Worm (Caenorhabditis elegans) whole organism, young adult: ENCODE results near the gene C40H1.8.

Source experiments
- B0035.1 ChIP-seq: sonication (generic microtip); optimal IDR thresholded peaks from 2 replicates; lab custom pipeline; 2016; ENCODE audit warnings: missing genetic modification characterization, mild to moderate bottlenecking, missing compliant biosample characterization, missing genotype, missing genetic modification reagents
- B0261.1 ChIP-seq: sonication (generic microtip); optimal IDR thresholded peaks from 2 replicates; lab custom pipeline; 2016; ENCODE audit warnings: mild to moderate bottlenecking, missing genetic modification characterization, moderate library complexity, missing compliant biosample characterization
- C06A6.2 ChIP-seq: fragments of 200-800 bp; sonication (Bioruptor generic); conservative IDR thresholded peaks from 2 replicates; pipeline ENCODE4 v1.3.6; 2022; ENCODE audit warnings: missing genetic modification characterization, missing compliant biosample characterization
- C17E4.6 ChIP-seq: fragments of 200-800 bp; sonication (Bioruptor generic); IDR thresholded peaks from 2 replicates; pipeline ENCODE4 v1.3.6; 2022; ENCODE audit warnings: missing genetic modification reagents, missing genetic modification characterization, missing compliant biosample characterization
- F39B2.1 ChIP-seq: fragments of 200-800 bp; sonication (Bioruptor generic); IDR thresholded peaks from 2 replicates; pipeline ENCODE4 v1.3.6; 2022; ENCODE audit warnings: missing genetic modification reagents, missing genetic modification characterization, missing compliant biosample characterization
- F57A8.1 ChIP-seq: fragments of 200-800 bp; sonication (Bioruptor generic); optimal IDR thresholded peaks from 2 replicates; lab custom pipeline; 2018; ENCODE audit warnings: mild to moderate bottlenecking, missing genetic modification characterization, moderate library complexity, missing compliant biosample characterization
- F57C9.4 ChIP-seq: sonication (generic microtip); optimal IDR thresholded peaks from 2 replicates; lab custom pipeline; 2017; ENCODE audit warnings: mild to moderate bottlenecking, missing genetic modification characterization, missing compliant biosample characterization
- K12H6.12 ChIP-seq: fragments of 200-800 bp; sonication (Bioruptor generic); optimal IDR thresholded peaks from 2 replicates; lab custom pipeline; 2018; ENCODE audit warnings: mild to moderate bottlenecking, missing genetic modification characterization, missing compliant biosample characterization
- aptf-2 ChIP-seq: fragments of 200-800 bp; sonication (Bioruptor generic); conservative IDR thresholded peaks from 2 replicates; pipeline ENCODE4 v1.3.6; 2022; ENCODE audit warnings: missing genetic modification reagents, missing genetic modification characterization, missing compliant biosample characterization
- athp-1 ChIP-seq: sonication (generic microtip); optimal IDR thresholded peaks from 2 replicates; lab custom pipeline; 2017; ENCODE audit warnings: mild to moderate bottlenecking, missing genetic modification characterization, missing compliant biosample characterization
- attf-5 ChIP-seq: fragments of 200-800 bp; sonication (Bioruptor generic); optimal IDR thresholded peaks from 2 replicates; lab custom pipeline; 2018; ENCODE audit warnings: mild to moderate bottlenecking, missing genetic modification characterization, missing compliant biosample characterization
- bed-1 ChIP-seq: fragments of 200-800 bp; sonication (Bioruptor generic); IDR thresholded peaks from 2 replicates; pipeline ENCODE4 v1.3.6; 2022; ENCODE audit warnings: missing genetic modification reagents, missing genetic modification characterization, missing compliant biosample characterization
- bed-2 ChIP-seq: fragments of 200-800 bp; sonication (Bioruptor generic); IDR thresholded peaks from 2 replicates; pipeline ENCODE4 v1.3.6; 2022; ENCODE audit warnings: missing genetic modification reagents, missing genetic modification characterization, missing compliant biosample characterization
- ccch-3 ChIP-seq: fragments of 200-800 bp; sonication (Bioruptor generic); optimal IDR thresholded peaks from 2 replicates; lab custom pipeline; 2018; ENCODE audit warnings: mild to moderate bottlenecking, missing genetic modification characterization, missing compliant biosample characterization
- ceh-27 ChIP-seq: fragments of 200-800 bp; sonication (Bioruptor generic); optimal IDR thresholded peaks from 2 replicates; lab custom pipeline; 2018; ENCODE audit warnings: mild to moderate bottlenecking, missing genetic modification characterization, moderate library complexity, missing compliant biosample characterization
- ceh-91 ChIP-seq: fragments of 200-800 bp; sonication (Bioruptor generic); IDR thresholded peaks from 2 replicates; pipeline ENCODE4 v1.3.6; 2022; ENCODE audit warnings: missing genetic modification reagents, missing genetic modification characterization, missing compliant biosample characterization
- die-1 ChIP-seq: sonication (generic microtip); optimal IDR thresholded peaks from 2 replicates; lab custom pipeline; 2016; ENCODE audit warnings: missing genotype, mild to moderate bottlenecking, missing genetic modification characterization, missing compliant biosample characterization
- dpl-1 ChIP-seq: fragments of 150-350 bp; optimal IDR thresholded peaks from 2 replicates; lab custom pipeline; 2014; ENCODE audit warnings: missing biosample characterization, missing genetic modification reagents, missing genetic modification characterization
- egrh-3 ChIP-seq: fragments of 200-800 bp; sonication (Bioruptor generic); IDR thresholded peaks from 2 replicates; pipeline ENCODE4 v1.3.6; 2022; ENCODE audit warnings: missing genetic modification reagents, missing genetic modification characterization, missing compliant biosample characterization
- ekl-4 ChIP-seq: fragments of 200-800 bp; sonication (Bioruptor generic); IDR thresholded peaks from 2 replicates; pipeline ENCODE4 v1.3.6; 2022; ENCODE audit warnings: missing genetic modification reagents, missing genetic modification characterization, missing compliant biosample characterization
- hmg-1.2 ChIP-seq: fragments of 200-800 bp; sonication (Bioruptor generic); IDR thresholded peaks from 2 replicates; pipeline ENCODE4 v1.3.6; 2022; ENCODE audit warnings: missing genetic modification reagents, missing genetic modification characterization, missing compliant biosample characterization
- hmg-20 ChIP-seq: fragments of 200-800 bp; sonication (Bioruptor generic); IDR thresholded peaks from 2 replicates; pipeline ENCODE4 v1.3.6; 2022; ENCODE audit warnings: missing genetic modification reagents, missing genetic modification characterization, missing compliant biosample characterization
- lag-1 ChIP-seq: fragments of 200-800 bp; sonication (Bioruptor generic); IDR thresholded peaks from 2 replicates; pipeline ENCODE4 v1.3.6; 2022; ENCODE audit warnings: missing genetic modification reagents, missing genetic modification characterization, missing compliant biosample characterization
- lin-35 ChIP-seq, 3 experiments: fragments of 150-350 bp in 2 of 3; sonication (generic microtip) in 1 of 3; optimal IDR thresholded peaks; 2 replicates each; lab custom pipeline; 2014 to 2018; ENCODE audit warnings: missing biosample characterization in 3 of 3, missing genetic modification characterization in 3 of 3, missing genetic modification reagents in 3 of 3
- lsy-27 ChIP-seq: sonication (generic microtip); optimal IDR thresholded peaks from 2 replicates; lab custom pipeline; 2017; ENCODE audit warnings: missing genetic modification characterization, mild to moderate bottlenecking, missing compliant biosample characterization, antibody characterized with exemption, missing genotype, borderline replicate concordance; ENCODE audit not compliant: insufficient read depth
- mcd-1 ChIP-seq: fragments of 200-800 bp; sonication (Bioruptor generic); IDR thresholded peaks from 2 replicates; pipeline ENCODE4 v1.3.6; 2022; ENCODE audit warnings: missing genetic modification reagents, missing genetic modification characterization, missing compliant biosample characterization
- mel-28 ChIP-seq: sonication (generic microtip); optimal IDR thresholded peaks from 2 replicates; lab custom pipeline; 2016; ENCODE audit warnings: borderline replicate concordance, mild to moderate bottlenecking, missing genetic modification characterization, missing compliant biosample characterization
- nfyb-1 ChIP-seq: fragments of 200-800 bp; sonication (Bioruptor generic); IDR thresholded peaks from 2 replicates; pipeline ENCODE4 v1.3.6; 2022; ENCODE audit warnings: missing genetic modification reagents, missing genetic modification characterization, missing compliant biosample characterization
- nhr-80 ChIP-seq: sonication (generic microtip); optimal IDR thresholded peaks from 2 replicates; lab custom pipeline; 2016; ENCODE audit warnings: missing genetic modification characterization, missing compliant biosample characterization
- rcor-1 ChIP-seq: fragments of 200-800 bp; sonication (Bioruptor generic); IDR thresholded peaks from 2 replicates; pipeline ENCODE4 v1.3.6; 2022; ENCODE audit warnings: missing genetic modification reagents, missing genetic modification characterization, missing compliant biosample characterization
- sea-2 ChIP-seq: fragments of 200-800 bp; sonication (Bioruptor generic); IDR thresholded peaks from 2 replicates; pipeline ENCODE4 v1.3.6; 2022; ENCODE audit warnings: missing genetic modification characterization, missing compliant biosample characterization
- snpc-1.1 ChIP-seq: sonication (generic microtip); optimal IDR thresholded peaks from 2 replicates; lab custom pipeline; 2017; ENCODE audit warnings: missing genetic modification characterization, mild to moderate bottlenecking, missing compliant biosample characterization, antibody characterized with exemption, moderate library complexity, missing genotype, missing genetic modification reagents; ENCODE audit not compliant: insufficient read depth
- snpc-3.4 ChIP-seq: sonication (generic microtip); optimal IDR thresholded peaks from 2 replicates; lab custom pipeline; 2017; ENCODE audit warnings: missing genetic modification characterization, mild to moderate bottlenecking, missing compliant biosample characterization, antibody characterized with exemption, moderate library complexity, missing genotype, missing genetic modification reagents
- tlf-1 ChIP-seq: fragments of 200-800 bp; sonication (Bioruptor generic); optimal IDR thresholded peaks from 2 replicates; lab custom pipeline; 2018; ENCODE audit warnings: mild to moderate bottlenecking, missing genetic modification characterization, missing compliant biosample characterization
- xnd-1 ChIP-seq: sonication (generic microtip); optimal IDR thresholded peaks from 2 replicates; lab custom pipeline; 2016; ENCODE audit warnings: missing genotype, missing genetic modification reagents, missing genetic modification characterization, missing compliant biosample characterization
- zim-3 ChIP-seq: sonication (generic microtip); optimal IDR thresholded peaks from 2 replicates; lab custom pipeline; 2017; ENCODE audit warnings: mild to moderate bottlenecking, missing genetic modification characterization, moderate library complexity, missing compliant biosample characterization
- ztf-18 ChIP-seq: sonication (generic microtip); optimal IDR thresholded peaks from 2 replicates; lab custom pipeline; 2016; ENCODE audit warnings: missing genotype, mild to moderate bottlenecking, missing genetic modification characterization, missing compliant biosample characterization
- ztf-28 ChIP-seq: fragments of 200-800 bp; sonication (Bioruptor generic); IDR thresholded peaks from 2 replicates; pipeline ENCODE4 v1.3.6; 2022; ENCODE audit warnings: missing genetic modification reagents, missing genetic modification characterization, missing compliant biosample characterization

C40H1.8 gene

ce11 chrIII:9306596-9306995, 7.9 kb upstream of the C40H1.8 start, which contains the start of gene srx-45:
srx-45 (minus strand) TSS chrIII:9306696.
- no peak for TF ChIP-seq die-1 (tag; lab: Kevin White, UChicago)
- TF ChIP-seq mel-28 (tag; lab: Kevin White, UChicago) = no peak
- no peak for TF ChIP-seq zim-3
- no peak for TF ChIP-seq snpc-3.4 (tag; lab: Kevin White, UChicago)
- no peak for TF ChIP-seq lsy-27 (tag; lab: Kevin White, UChicago)
- TF ChIP-seq sea-2 = no peak
- TF ChIP-seq B0035.1 (tag; lab: Kevin White, UChicago) = no peak
- no peak for TF ChIP-seq F57C9.4 (tag; lab: Kevin White, UChicago)
- TF ChIP-seq snpc-1.1 (tag; lab: Kevin White, UChicago) = no peak
- no peak for TF ChIP-seq F39B2.1 (GFP tag; lab: Robert Waterston, UW)
- TF ChIP-seq xnd-1 (tag; lab: Kevin White, UChicago) = no peak
- no peak for TF ChIP-seq ekl-4
- TF ChIP-seq lin-35 (GFP tag; optimal IDR thresholded peaks at IDR 0.05; lab: Kevin White, UChicago) = no peak

DNA sequence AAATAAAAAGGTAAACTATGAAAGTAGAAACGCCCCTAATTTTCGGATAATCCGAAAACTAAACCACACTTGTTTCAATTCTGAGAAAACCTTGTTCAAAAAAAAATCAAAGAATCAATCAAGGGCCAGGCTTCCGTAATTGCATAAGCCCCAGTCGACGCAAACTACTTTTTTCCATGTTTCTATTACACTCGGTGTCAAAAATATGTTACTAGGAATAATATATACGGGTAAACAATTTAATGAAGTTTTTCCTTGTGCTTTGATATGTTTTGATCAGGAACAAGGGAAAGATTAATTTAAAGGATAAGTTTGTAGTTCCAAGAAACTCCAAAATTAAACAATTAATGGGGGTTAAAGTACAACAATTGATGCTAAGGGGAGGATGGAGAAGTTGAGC, 4.7 kb upstream of the C40H1.8 start:
- no peak for TF ChIP-seq ztf-18 (tag; lab: Kevin White, UChicago)
- no peak for TF ChIP-seq ccch-3
- TF ChIP-seq snpc-1.1 (tag; lab: Kevin White, UChicago) = no peak
- TF ChIP-seq attf-5 (GFP tag; lab: Kevin White, UChicago) = no peak
- no peak for TF ChIP-seq tlf-1 (GFP tag; lab: Kevin White, UChicago)
- TF ChIP-seq ceh-27 = no peak
- TF ChIP-seq lag-1 (GFP tag; lab: Robert Waterston, UW) = no peak
- TF ChIP-seq mcd-1 (GFP tag; lab: Robert Waterston, UW) = no peak
- TF ChIP-seq C17E4.6 = no peak
- TF ChIP-seq B0261.1 (tag; lab: Kevin White, UChicago) = no peak
- TF ChIP-seq ztf-28 = no peak
- TF ChIP-seq F57A8.1 = no peak
- TF ChIP-seq bed-1 (GFP tag; lab: Robert Waterston, UW) = no peak
- TF ChIP-seq nfyb-1 = no peak
- TF ChIP-seq rcor-1 (GFP tag; lab: Robert Waterston, UW) = no peak
- no peak for TF ChIP-seq ceh-91
- TF ChIP-seq nhr-80 (tag; lab: Kevin White, UChicago) = no peak
- no peak for TF ChIP-seq egrh-3 (GFP tag; lab: Robert Waterston, UW)
- no peak for TF ChIP-seq K12H6.12 (tag; lab: Kevin White, UChicago)
- TF ChIP-seq mel-28 (tag; lab: Kevin White, UChicago) = no peak
- TF ChIP-seq, all 124 proteins: peak for 0

DNA sequence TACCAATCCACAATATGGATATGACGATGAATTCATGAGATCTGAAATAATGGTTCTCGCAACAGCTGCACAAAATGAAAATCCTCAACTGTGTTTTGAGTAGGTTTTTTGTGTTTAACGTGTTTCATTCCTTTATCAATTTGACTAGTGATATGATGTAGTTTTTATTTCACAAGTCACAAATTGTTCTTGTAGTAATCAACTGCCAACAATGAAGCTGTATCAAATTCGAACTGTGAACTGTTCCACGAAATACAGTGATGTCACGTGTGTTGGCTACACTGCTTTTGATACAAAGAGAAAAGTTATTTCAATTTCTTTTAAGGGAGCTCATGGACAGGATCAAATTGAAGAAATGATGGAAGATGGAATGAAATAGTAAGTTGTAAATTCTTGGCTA, 663 bp downstream of the C40H1.8 start:
- TF ChIP-seq hmg-1.2 (GFP tag; lab: Robert Waterston, UW) (no peak), nhr-80 (tag; lab: Kevin White, UChicago) (peak; percentile 38), dpl-1 (no peak), hmg-20 (GFP tag; lab: Robert Waterston, UW) (no peak)

DNA sequence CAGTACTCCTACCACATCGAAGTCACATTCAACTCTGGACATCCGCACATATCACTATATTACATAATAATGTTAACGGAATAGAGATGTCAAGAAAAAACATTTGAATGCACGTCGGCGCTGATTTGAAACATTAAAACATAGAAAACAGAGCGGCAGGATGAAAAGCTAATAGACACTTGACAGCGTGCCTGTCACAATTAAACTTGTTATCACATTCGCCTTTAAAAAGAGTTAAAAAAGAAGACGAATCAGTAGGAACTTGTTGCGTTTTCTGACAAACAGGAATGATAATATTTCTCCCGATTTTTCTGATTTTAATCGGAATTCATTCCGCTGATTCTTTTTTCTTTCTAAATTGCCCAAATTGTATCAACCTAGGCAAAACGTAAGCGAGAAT, 3.1 kb downstream of the C40H1.8 start:
- TF ChIP-seq athp-1 (tag; lab: Kevin White, UChicago) (no peak), zim-3 (no peak), nhr-80 (tag; lab: Kevin White, UChicago) (peak; percentile 79), lag-1 (GFP tag; lab: Robert Waterston, UW) (no peak), ztf-28 (no peak), C06A6.2 (GFP tag; lab: Robert Waterston, UW) (no peak), aptf-2 (GFP tag; lab: Robert Waterston, UW) (no peak), bed-2 (GFP tag; lab: Robert Waterston, UW) (no peak)
